Worm (Caenorhabditis elegans) whole organism, mixed stage, embryonic: ENCODE data around the gene lin-12.

Experiments
- M03D4.4 ChIP-seq: sonication (generic microtip); optimal IDR thresholded peaks from 2 replicates; lab custom pipeline; 2017; ENCODE audit warnings: mild to moderate bottlenecking, missing genetic modification characterization, missing compliant biosample characterization
- bed-3 ChIP-seq: fragments of 200-800 bp; sonication (Bioruptor generic); optimal IDR thresholded peaks from 3 replicates; lab custom pipeline; 2018; ENCODE audit warnings: mild to moderate bottlenecking, missing genetic modification characterization, moderate library complexity, missing compliant biosample characterization
- blmp-1 ChIP-seq: fragments of 150-350 bp; optimal IDR thresholded peaks from 2 replicates; lab custom pipeline; 2014; ENCODE audit warnings: missing biosample characterization, missing genetic modification characterization
- ceh-39 ChIP-seq: fragments of 150-350 bp; optimal IDR thresholded peaks from 2 replicates; lab custom pipeline; 2014; ENCODE audit warnings: missing biosample characterization, missing genetic modification characterization
- ceh-43 ChIP-seq: fragments of 200-800 bp; sonication (Bioruptor generic); optimal IDR thresholded peaks from 2 replicates; lab custom pipeline; 2018; ENCODE audit warnings: mild to moderate bottlenecking, missing genetic modification characterization, moderate library complexity, missing compliant biosample characterization
- ceh-83 ChIP-seq: fragments of 200-800 bp; sonication (Bioruptor generic); optimal IDR thresholded peaks from 2 replicates; lab custom pipeline; 2018; ENCODE audit warnings: mild to moderate bottlenecking, missing genetic modification characterization, missing compliant biosample characterization
- ces-1 ChIP-seq: fragments of 150-350 bp; optimal IDR thresholded peaks from 2 replicates; lab custom pipeline; 2014; ENCODE audit warnings: missing biosample characterization, missing genetic modification reagents, missing genetic modification characterization
- cnd-1 ChIP-seq: fragments of 200-800 bp; sonication (Bioruptor generic); optimal IDR thresholded peaks from 2 replicates; lab custom pipeline; 2018; ENCODE audit warnings: mild to moderate bottlenecking, missing genetic modification characterization, missing compliant biosample characterization
- drap-1 ChIP-seq: fragments of 200-800 bp; sonication (Bioruptor generic); optimal IDR thresholded peaks from 3 replicates; lab custom pipeline; 2018; ENCODE audit warnings: mild to moderate bottlenecking, missing genetic modification characterization, missing compliant biosample characterization
- elt-1 ChIP-seq: sonication (generic microtip); optimal IDR thresholded peaks from 2 replicates; lab custom pipeline; 2017; ENCODE audit warnings: missing genetic modification characterization, mild to moderate bottlenecking, missing compliant biosample characterization, antibody characterized with exemption, moderate library complexity, borderline replicate concordance; ENCODE audit not compliant: insufficient read depth
- elt-3 ChIP-seq: fragments of 150-350 bp; optimal IDR thresholded peaks from 2 replicates; lab custom pipeline; 2014; ENCODE audit warnings: missing biosample characterization, missing genetic modification characterization
- flh-1 ChIP-seq: fragments of 200-800 bp; sonication (Bioruptor generic); optimal IDR thresholded peaks from 2 replicates; lab custom pipeline; 2018; ENCODE audit warnings: mild to moderate bottlenecking, missing genetic modification characterization, moderate library complexity, missing compliant biosample characterization
- ham-2 ChIP-seq: fragments of 200-800 bp; sonication (Bioruptor generic); optimal IDR thresholded peaks from 2 replicates; lab custom pipeline; 2018; ENCODE audit warnings: mild to moderate bottlenecking, missing genetic modification characterization, missing compliant biosample characterization
- hlh-1 ChIP-seq: fragments of 150-350 bp; optimal IDR thresholded peaks from 2 replicates; lab custom pipeline; 2014; ENCODE audit warnings: missing biosample characterization, missing genetic modification reagents, missing genetic modification characterization
- lin-13 ChIP-seq: fragments of 150-350 bp; optimal IDR thresholded peaks from 2 replicates; lab custom pipeline; 2014; ENCODE audit warnings: missing biosample characterization, missing genetic modification characterization
- lin-32 ChIP-seq: fragments of 200-800 bp; sonication (Bioruptor generic); optimal IDR thresholded peaks from 2 replicates; lab custom pipeline; 2018; ENCODE audit warnings: mild to moderate bottlenecking, missing genetic modification characterization, missing compliant biosample characterization
- lsy-2 ChIP-seq: fragments of 150-350 bp; optimal IDR thresholded peaks from 2 replicates; lab custom pipeline; 2014; ENCODE audit warnings: missing biosample characterization, missing genetic modification characterization
- mab-5 ChIP-seq: fragments of 150-350 bp; optimal IDR thresholded peaks from 2 replicates; lab custom pipeline; 2014; ENCODE audit warnings: missing biosample characterization, missing genetic modification characterization
- mep-1 ChIP-seq: fragments of 150-350 bp; optimal IDR thresholded peaks from 2 replicates; lab custom pipeline; 2017; ENCODE audit warnings: missing biosample characterization, missing genetic modification reagents, missing genetic modification characterization, inconsistent platforms
- mls-2 ChIP-seq: sonication (generic microtip); optimal IDR thresholded peaks from 2 replicates; lab custom pipeline; 2016; ENCODE audit warnings: mild to moderate bottlenecking, missing genetic modification characterization, moderate library complexity, missing compliant biosample characterization
- nhr-12 ChIP-seq: fragments of 150-350 bp; optimal IDR thresholded peaks from 2 replicates; lab custom pipeline; 2014; ENCODE audit warnings: missing biosample characterization, missing genetic modification characterization
- nhr-2 ChIP-seq: fragments of 150-350 bp; optimal IDR thresholded peaks from 2 replicates; lab custom pipeline; 2014; ENCODE audit warnings: missing biosample characterization, missing genetic modification characterization
- nhr-237 ChIP-seq: fragments of 150-350 bp; optimal IDR thresholded peaks from 2 replicates; lab custom pipeline; 2014; ENCODE audit warnings: missing biosample characterization, missing genetic modification characterization
- nhr-28 ChIP-seq: fragments of 150-350 bp; optimal IDR thresholded peaks from 2 replicates; lab custom pipeline; 2014; ENCODE audit warnings: missing biosample characterization, missing genetic modification characterization
- pha-4 ChIP-seq: fragments of 150-350 bp; optimal IDR thresholded peaks from 2 replicates; lab custom pipeline; 2018; ENCODE audit warnings: missing biosample characterization, missing genetic modification reagents, missing genetic modification characterization
- sem-2 ChIP-seq: fragments of 200-800 bp; sonication (Bioruptor generic); optimal IDR thresholded peaks from 2 replicates; lab custom pipeline; 2018; ENCODE audit warnings: mild to moderate bottlenecking, missing genetic modification characterization, missing compliant biosample characterization
- snpc-4 ChIP-seq: fragments of 150-350 bp; optimal IDR thresholded peaks from 2 replicates; lab custom pipeline; 2014; ENCODE audit warnings: missing biosample characterization, missing genetic modification characterization
- sptf-1 ChIP-seq: sonication (generic microtip); optimal IDR thresholded peaks from 2 replicates; lab custom pipeline; 2017; ENCODE audit warnings: mild to moderate bottlenecking, missing genetic modification characterization, moderate library complexity, missing compliant biosample characterization
- tbx-8 ChIP-seq: fragments of 200-800 bp; sonication (Bioruptor generic); optimal IDR thresholded peaks from 2 replicates; lab custom pipeline; 2018; ENCODE audit warnings: mild to moderate bottlenecking, missing genetic modification characterization, moderate library complexity, missing compliant biosample characterization
- unc-120 ChIP-seq: sonication (generic microtip); optimal IDR thresholded peaks from 2 replicates; lab custom pipeline; 2017; ENCODE audit warnings: missing genetic modification characterization, missing compliant biosample characterization; ENCODE audit not compliant: poor library complexity, severe bottlenecking
- unc-62 ChIP-seq: fragments of 150-350 bp; optimal IDR thresholded peaks from 2 replicates; lab custom pipeline; 2014; ENCODE audit warnings: missing biosample characterization, missing genetic modification reagents, missing genetic modification characterization
- zip-8 ChIP-seq: fragments of 150-350 bp; optimal IDR thresholded peaks from 2 replicates; lab custom pipeline; 2014; ENCODE audit warnings: missing biosample characterization, missing genetic modification characterization
- ztf-11 ChIP-seq: fragments of 150-350 bp; optimal IDR thresholded peaks from 2 replicates; lab custom pipeline; 2014; ENCODE audit warnings: missing biosample characterization, missing genetic modification characterization

lin-12 gene

DNA sequence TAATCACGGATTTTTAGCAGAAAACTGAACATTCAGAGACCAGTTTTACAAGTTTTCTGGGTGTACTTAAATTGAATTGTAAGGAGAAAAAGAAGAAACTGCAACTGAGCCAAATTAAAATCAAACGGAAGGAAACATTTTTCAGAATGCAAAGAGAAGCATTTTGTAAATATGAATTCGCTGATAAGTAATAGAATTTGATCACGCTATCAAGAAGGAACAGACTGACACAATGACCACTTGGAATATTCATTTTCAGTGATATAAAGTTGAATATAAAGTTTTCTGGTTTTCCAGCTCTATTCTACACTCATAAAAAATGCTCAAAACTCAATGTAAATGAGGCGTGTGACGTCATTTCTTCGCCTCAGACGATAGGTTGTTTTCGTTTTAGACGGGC, 37.1 kb downstream of the lin-12 start:
- TF ChIP-seq nhr-2 (tag; lab: Kevin White, UChicago) (no peak), zip-8 (tag; lab: Kevin White, UChicago) (peak; percentile 24)

DNA sequence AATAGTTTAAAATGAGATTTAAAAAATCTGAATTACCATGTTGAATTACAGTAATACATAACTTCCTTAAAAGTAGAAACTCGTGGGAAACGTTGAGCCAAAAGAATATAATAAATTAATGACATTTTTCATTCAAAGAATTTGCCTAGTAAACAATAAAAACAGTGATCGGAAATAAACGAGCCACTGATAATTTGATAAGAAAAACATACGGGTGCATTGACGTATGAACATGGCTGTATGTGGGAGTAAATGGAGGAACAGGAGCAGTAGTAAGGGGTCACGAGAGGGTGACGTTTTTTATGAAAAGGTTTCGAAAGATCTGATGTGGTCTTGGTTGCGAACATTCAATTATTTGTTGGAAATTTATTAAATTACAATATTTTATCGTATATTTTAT, 40.5 kb downstream of the lin-12 start:
- no peak for TF ChIP-seq bed-3 (GFP tag; lab: Kevin White, UChicago)
- TF ChIP-seq sptf-1: no peak
- TF ChIP-seq hlh-1 (tag; lab: Kevin White, UChicago): no peak
- TF ChIP-seq nhr-12 (tag; lab: Kevin White, UChicago): no peak
- TF ChIP-seq mls-2 (tag; lab: Kevin White, UChicago): no peak
- TF ChIP-seq ceh-83 (GFP tag; lab: Kevin White, UChicago): no peak
- TF ChIP-seq ceh-43 (GFP tag; lab: Kevin White, UChicago): no peak
- no peak for TF ChIP-seq mab-5 (tag; lab: Kevin White, UChicago)
- no peak for TF ChIP-seq blmp-1 (tag; lab: Kevin White, UChicago)
- no peak for TF ChIP-seq flh-1 (GFP tag; lab: Kevin White, UChicago)
- TF ChIP-seq elt-1 (tag; lab: Kevin White, UChicago): no peak
- no peak for TF ChIP-seq M03D4.4
- TF ChIP-seq mep-1 (tag; lab: Kevin White, UChicago): no peak
- TF ChIP-seq snpc-4 (tag; lab: Kevin White, UChicago): no peak
- TF ChIP-seq ceh-39 (tag; lab: Kevin White, UChicago): no peak
- no peak for TF ChIP-seq elt-3
- no peak for TF ChIP-seq ztf-11 (tag; lab: Kevin White, UChicago)
- TF ChIP-seq nhr-2 (tag; lab: Kevin White, UChicago): no peak
- no peak for TF ChIP-seq cnd-1 (tag; lab: Kevin White, UChicago)

DNA sequence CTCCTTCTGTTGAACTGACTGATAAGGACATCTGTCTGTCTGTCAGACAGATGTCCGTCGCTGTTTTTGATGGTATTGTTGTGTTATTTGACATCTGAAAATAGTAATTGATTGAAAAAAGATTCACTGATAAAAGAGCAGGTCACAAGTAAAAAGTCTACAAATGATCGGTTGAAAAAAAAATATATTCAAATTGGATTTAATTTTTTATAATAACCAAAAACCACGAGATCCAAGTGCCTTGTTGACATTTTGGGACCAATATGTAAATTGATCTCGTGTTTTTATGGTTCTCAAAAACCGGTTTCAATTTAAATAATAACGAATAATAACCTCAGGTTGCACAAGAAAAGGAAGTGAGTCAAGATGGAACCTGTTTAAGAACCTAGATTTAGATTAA, 44.3 kb downstream of the lin-12 start, which contains the start of gene F59B2.13:
Gene F59B2.13 (minus strand): TSS at position 101 of the 400 bp plus-strand sequence.
- TF ChIP-seq mls-2 (tag; lab: Kevin White, UChicago) (no peak), sem-2 (no peak), ces-1 (no peak), snpc-4 (tag; lab: Kevin White, UChicago) (no peak), nhr-2 (tag; lab: Kevin White, UChicago) (no peak), cnd-1 (tag; lab: Kevin White, UChicago) (no peak), nhr-12 (tag; lab: Kevin White, UChicago) (no peak), elt-1 (tag; lab: Kevin White, UChicago) (no peak), nhr-237 (tag; lab: Kevin White, UChicago) (no peak), unc-62 (no peak), ceh-39 (tag; lab: Kevin White, UChicago) (no peak), lin-32 (GFP tag; lab: Kevin White, UChicago) (no peak), nhr-28 (tag; lab: Kevin White, UChicago) (no peak), lin-13 (tag; lab: Kevin White, UChicago) (no peak), mep-1 (tag; lab: Kevin White, UChicago) (no peak), ham-2 (GFP tag; lab: Kevin White, UChicago) (no peak), tbx-8 (GFP tag; lab: Kevin White, UChicago) (no peak), elt-3 (no peak)
- TF ChIP-seq, all 35 proteins: peak for 0

ce11 chrIII:9023601-9024000, 47.7 kb downstream of the lin-12 start:
- TF ChIP-seq unc-120 (tag; lab: Kevin White, UChicago) (no peak), cnd-1 (tag; lab: Kevin White, UChicago) (no peak), nhr-28 (tag; lab: Kevin White, UChicago) (no peak), unc-62 (no peak), ceh-43 (GFP tag; lab: Kevin White, UChicago) (no peak), ceh-39 (tag; lab: Kevin White, UChicago) (no peak), pha-4 (tag; lab: Kevin White, UChicago) (no peak), nhr-2 (tag; lab: Kevin White, UChicago) (no peak), ces-1 (no peak), lsy-2 (tag; lab: Kevin White, UChicago) (no peak), mab-5 (tag; lab: Kevin White, UChicago) (no peak), M03D4.4 (no peak), drap-1 (GFP tag; lab: Kevin White, UChicago) (no peak), snpc-4 (tag; lab: Kevin White, UChicago) (no peak), bed-3 (GFP tag; lab: Kevin White, UChicago) (no peak), mls-2 (tag; lab: Kevin White, UChicago) (no peak)
